Worm (Caenorhabditis elegans) whole organism, L2 larva: ENCODE measurements around the gene H12D21.9.

ENCODE experiments used
- C34F6.9 ChIP-seq: fragments of 150-350 bp; optimal IDR thresholded peaks from 2 replicates; lab custom pipeline; 2014; ENCODE audit warnings: missing biosample characterization, missing genetic modification characterization
- F13H6.1 ChIP-seq: sonication (generic microtip); optimal IDR thresholded peaks from 2 replicates; lab custom pipeline; 2016; ENCODE audit warnings: missing genetic modification characterization, missing compliant biosample characterization
- R02D3.7 ChIP-seq: fragments of 150-350 bp; optimal IDR thresholded peaks from 2 replicates; lab custom pipeline; 2014; ENCODE audit warnings: missing biosample characterization, missing genetic modification characterization
- Y55F3AM.14 ChIP-seq: fragments of 200-800 bp; sonication (Bioruptor generic); optimal IDR thresholded peaks from 2 replicates; lab custom pipeline; 2018; ENCODE audit warnings: mild to moderate bottlenecking, missing genetic modification characterization, missing compliant biosample characterization
- ZK546.5 ChIP-seq: sonication (generic microtip); optimal IDR thresholded peaks from 2 replicates; lab custom pipeline; 2017; ENCODE audit warnings: missing biosample characterization, missing genetic modification characterization
- aly-2 ChIP-seq: fragments of 150-350 bp; optimal IDR thresholded peaks from 2 replicates; lab custom pipeline; 2014; ENCODE audit warnings: missing biosample characterization, missing genetic modification characterization
- ama-1 ChIP-seq: fragments of 150-350 bp; optimal IDR thresholded peaks from 2 replicates; lab custom pipeline; 2018; ENCODE audit warnings: inconsistent platforms
- ceh-16 ChIP-seq: fragments of 150-350 bp; optimal IDR thresholded peaks from 2 replicates; lab custom pipeline; 2014; ENCODE audit warnings: missing biosample characterization, missing genetic modification characterization
- ceh-82 ChIP-seq: fragments of 150-350 bp; optimal IDR thresholded peaks from 2 replicates; lab custom pipeline; 2014; ENCODE audit warnings: missing biosample characterization, missing genetic modification characterization
- crh-2 ChIP-seq: sonication (generic microtip); optimal IDR thresholded peaks from 2 replicates; lab custom pipeline; 2017; ENCODE audit warnings: missing biosample characterization, missing genetic modification characterization
- dmd-4 ChIP-seq: sonication (generic microtip); optimal IDR thresholded peaks from 2 replicates; lab custom pipeline; 2017; ENCODE audit warnings: missing biosample characterization, missing genetic modification characterization
- egl-27 ChIP-seq: sonication (generic microtip); optimal IDR thresholded peaks from 3 replicates; lab custom pipeline; 2017; ENCODE audit warnings: missing biosample characterization, missing genetic modification reagents, missing genetic modification characterization
- elt-3 ChIP-seq: sonication (generic microtip); optimal IDR thresholded peaks from 2 replicates; lab custom pipeline; 2017; ENCODE audit warnings: missing biosample characterization, missing genetic modification characterization
- fos-1 ChIP-seq: fragments of 150-350 bp; optimal IDR thresholded peaks from 2 replicates; lab custom pipeline; 2014; ENCODE audit warnings: missing biosample characterization, missing genetic modification characterization
- lin-11 ChIP-seq: fragments of 150-350 bp; sonication (generic microtip); optimal IDR thresholded peaks from 2 replicates; lab custom pipeline; 2014; ENCODE audit warnings: missing biosample characterization, missing genetic modification characterization, inconsistent platforms, mixed read lengths
- lin-13 ChIP-seq: fragments of 150-350 bp; optimal IDR thresholded peaks from 2 replicates; lab custom pipeline; 2014; ENCODE audit warnings: missing biosample characterization, missing genetic modification reagents, missing genetic modification characterization
- lin-39 ChIP-seq: fragments of 150-350 bp; optimal IDR thresholded peaks from 2 replicates; lab custom pipeline; 2014; ENCODE audit warnings: missing biosample characterization, missing genetic modification reagents, missing genetic modification characterization
- mab-5 ChIP-seq: fragments of 150-350 bp; optimal IDR thresholded peaks from 2 replicates; lab custom pipeline; 2014; ENCODE audit warnings: missing biosample characterization, missing genetic modification characterization
- mdl-1 ChIP-seq, 2 experiments: fragments of 150-350 bp in 1 of 2; sonication (generic microtip) in 1 of 2; optimal IDR thresholded peaks; 2 replicates each; lab custom pipeline; 2017; ENCODE audit warnings: missing biosample characterization in 2 of 2, missing genetic modification characterization in 2 of 2
- nhr-10 ChIP-seq: sonication (generic microtip); optimal IDR thresholded peaks from 2 replicates; lab custom pipeline; 2017; ENCODE audit warnings: missing biosample characterization, missing genetic modification characterization
- nhr-11 ChIP-seq: fragments of 150-350 bp; optimal IDR thresholded peaks from 2 replicates; lab custom pipeline; 2014; ENCODE audit warnings: missing biosample characterization, missing genetic modification characterization
- nhr-12 ChIP-seq: fragments of 150-350 bp; optimal IDR thresholded peaks from 2 replicates; lab custom pipeline; 2014; ENCODE audit warnings: missing biosample characterization, missing genetic modification characterization
- nhr-129 ChIP-seq: fragments of 150-350 bp; optimal IDR thresholded peaks from 2 replicates; lab custom pipeline; 2014; ENCODE audit warnings: missing biosample characterization, missing genetic modification characterization
- nhr-21 ChIP-seq: fragments of 150-350 bp; optimal IDR thresholded peaks from 2 replicates; lab custom pipeline; 2014; ENCODE audit warnings: missing biosample characterization, missing genetic modification characterization
- nhr-23 ChIP-seq: fragments of 150-350 bp; optimal IDR thresholded peaks from 2 replicates; lab custom pipeline; 2014; ENCODE audit warnings: missing biosample characterization, missing genetic modification reagents, missing genetic modification characterization
- nhr-237 ChIP-seq: fragments of 150-350 bp; optimal IDR thresholded peaks from 2 replicates; lab custom pipeline; 2014; ENCODE audit warnings: missing biosample characterization, missing genetic modification characterization
- nhr-25 ChIP-seq: fragments of 150-350 bp; sonication (generic microtip); optimal IDR thresholded peaks from 3 replicates; lab custom pipeline; 2014; ENCODE audit warnings: missing biosample characterization, missing genetic modification characterization
- nhr-6 ChIP-seq: fragments of 150-350 bp; optimal IDR thresholded peaks from 2 replicates; lab custom pipeline; 2014; ENCODE audit warnings: missing biosample characterization, missing genetic modification characterization
- nhr-77 ChIP-seq: fragments of 150-350 bp; optimal IDR thresholded peaks from 2 replicates; lab custom pipeline; 2014; ENCODE audit warnings: missing biosample characterization, missing genetic modification characterization
- skn-1 ChIP-seq: sonication (generic microtip); optimal IDR thresholded peaks from 2 replicates; lab custom pipeline; 2017; ENCODE audit warnings: missing biosample characterization, missing genetic modification characterization
- sma-3 ChIP-seq: sonication (generic microtip); optimal IDR thresholded peaks from 2 replicates; lab custom pipeline; 2016; ENCODE audit warnings: missing genetic modification reagents, missing genetic modification characterization, missing compliant biosample characterization
- sma-9 ChIP-seq, 2 experiments: fragments of 150-350 bp in 1 of 2; sonication (generic microtip) in 1 of 2; optimal IDR thresholded peaks; 2 replicates each; lab custom pipeline; 2014 to 2016; ENCODE audit warnings: missing genetic modification characterization in 2 of 2, mild to moderate bottlenecking in 1 of 2, missing biosample characterization in 1 of 2, missing compliant biosample characterization in 1 of 2, missing genetic modification reagents in 1 of 2, moderate library complexity in 1 of 2
- snpc-4 ChIP-seq: fragments of 150-350 bp; optimal IDR thresholded peaks from 2 replicates; lab custom pipeline; 2014; ENCODE audit warnings: missing biosample characterization, missing genetic modification characterization
- unc-39 ChIP-seq: fragments of 150-350 bp; optimal IDR thresholded peaks from 2 replicates; lab custom pipeline; 2014; ENCODE audit warnings: missing biosample characterization, missing genetic modification characterization
- unc-55 ChIP-seq: fragments of 150-350 bp; sonication (generic microtip); optimal IDR thresholded peaks from 3 replicates; lab custom pipeline; 2014; ENCODE audit warnings: missing biosample characterization, missing genetic modification reagents, missing genetic modification characterization
- unc-62 ChIP-seq: fragments of 150-350 bp; optimal IDR thresholded peaks from 2 replicates; lab custom pipeline; 2014; ENCODE audit warnings: missing biosample characterization, missing genetic modification reagents, missing genetic modification characterization
- zag-1 ChIP-seq: fragments of 150-350 bp; optimal IDR thresholded peaks from 2 replicates; lab custom pipeline; 2014; ENCODE audit warnings: missing biosample characterization, missing genetic modification characterization
- ztf-1 ChIP-seq: fragments of 200-800 bp; sonication (Bioruptor generic); conservative IDR thresholded peaks from 2 replicates; pipeline ENCODE4 v1.3.6; 2022; ENCODE audit warnings: missing genetic modification characterization, missing compliant biosample characterization
- ztf-11 ChIP-seq: sonication (generic microtip); optimal IDR thresholded peaks from 2 replicates; lab custom pipeline; 2017; ENCODE audit warnings: missing biosample characterization, missing genetic modification characterization
- ztf-4 ChIP-seq: fragments of 150-350 bp; optimal IDR thresholded peaks from 2 replicates; lab custom pipeline; 2014; ENCODE audit warnings: missing biosample characterization, missing genetic modification characterization

Gene H12D21.9

ce11 chrV:14921509-14921908, 12.2 kb upstream of the H12D21.9 start, which contains the start of gene zmp-4:
TSS of gene zmp-4 (minus strand) at chrV:14921609.
- TF ChIP-seq ceh-82 = no peak
- no peak for TF ChIP-seq snpc-4 (tag; lab: Kevin White, UChicago)
- no peak for TF ChIP-seq aly-2 (tag; lab: Kevin White, UChicago)
- TF ChIP-seq lin-13 (GFP tag; lab: Kevin White, UChicago) = no peak
- no peak for TF ChIP-seq elt-3 (tag; lab: Kevin White, UChicago)
- no peak for TF ChIP-seq ztf-11
- no peak for TF ChIP-seq sma-3 (GFP tag; lab: Kevin White, UChicago)
- no peak for TF ChIP-seq C34F6.9 (tag; lab: Kevin White, UChicago)
- no peak for TF ChIP-seq lin-39
- TF ChIP-seq mab-5 = no peak
- no peak for TF ChIP-seq nhr-129
- no peak for TF ChIP-seq ZK546.5
- TF ChIP-seq nhr-6 (tag; lab: Kevin White, UChicago) = no peak
- TF ChIP-seq ztf-4 (tag; lab: Kevin White, UChicago) = no peak
- TF ChIP-seq sma-9 (GFP tag; optimal IDR thresholded peaks at IDR 0.05; lab: Kevin White, UChicago) = no peak
- TF ChIP-seq sma-9 (tag; optimal IDR thresholded peaks at IDR 0.05; lab: Kevin White, UChicago) = no peak
- no peak for TF ChIP-seq unc-39 (tag; lab: Kevin White, UChicago)
- TF ChIP-seq skn-1 = no peak

ce11 chrV:14915599-14915998, 6.3 kb upstream of the H12D21.9 start, which contains the start of gene H12D21.11:
TSS of gene H12D21.11 (plus strand) at chrV:14915899.
- no peak for TF ChIP-seq nhr-12 (tag; lab: Kevin White, UChicago)
- no peak for TF ChIP-seq ceh-16 (tag; lab: Kevin White, UChicago)
- TF ChIP-seq elt-3 (tag; lab: Kevin White, UChicago) = no peak
- no peak for TF ChIP-seq egl-27 (tag; lab: Kevin White, UChicago)
- TF ChIP-seq, all 48 proteins: peak for 0

- TF ChIP-seq nhr-21 (tag; lab: Kevin White, UChicago) (no peak), unc-62 (GFP tag; lab: Kevin White, UChicago) (no peak), nhr-11 (no peak), nhr-129 (no peak), F13H6.1 (tag; lab: Kevin White, UChicago) (no peak), snpc-4 (tag; lab: Kevin White, UChicago) (no peak), ama-1 (lab: Kevin White, UChicago) (no peak)
Observed at ce11 chrV:14910758-14911157, 1.5 kb upstream of the H12D21.9 start.

DNA sequence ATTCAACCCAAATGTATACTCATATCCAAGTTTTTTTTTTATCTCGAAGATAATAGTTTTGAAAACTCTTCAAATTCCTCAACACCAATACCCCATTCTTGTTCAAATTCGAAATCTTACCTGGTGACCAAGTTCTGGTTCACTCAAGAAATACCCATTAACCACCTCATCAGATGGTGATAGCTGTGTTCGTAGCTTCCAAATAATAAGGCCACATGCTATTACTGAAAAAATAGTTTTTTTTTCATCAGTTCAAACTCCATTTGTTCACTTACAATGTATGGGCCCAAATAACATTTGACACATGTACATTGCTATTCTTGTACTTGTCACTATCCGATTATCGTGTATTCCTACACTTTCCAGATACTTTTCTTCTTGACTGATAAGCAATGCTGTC, 1.8 kb downstream of the H12D21.9 start:
- TF ChIP-seq lin-11 (tag; lab: Kevin White, UChicago) (no peak), nhr-10 (tag; lab: Kevin White, UChicago) (no peak), ama-1 (lab: Kevin White, UChicago) (no peak), fos-1 (no peak), ZK546.5 (no peak), ztf-4 (tag; lab: Kevin White, UChicago) (no peak), nhr-237 (no peak), mdl-1 (tag; optimal IDR thresholded peaks at IDR 0.05; lab: Kevin White, UChicago) (no peak), dmd-4 (tag; lab: Kevin White, UChicago) (no peak), aly-2 (tag; lab: Kevin White, UChicago) (no peak), crh-2 (tag; lab: Kevin White, UChicago) (no peak), nhr-23 (no peak), nhr-25 (tag; lab: Kevin White, UChicago) (no peak), lin-39 (no peak), unc-55 (GFP tag; lab: Kevin White, UChicago) (no peak), Y55F3AM.14 (GFP tag; lab: Kevin White, UChicago) (no peak), sma-9 (GFP tag; optimal IDR thresholded peaks at IDR 0.05; lab: Kevin White, UChicago) (no peak), sma-9 (tag; optimal IDR thresholded peaks at IDR 0.05; lab: Kevin White, UChicago) (no peak), nhr-129 (no peak)

ce11 chrV:14900905-14901304, 8.4 kb downstream of the H12D21.9 start:
- TF ChIP-seq nhr-25 (tag; lab: Kevin White, UChicago) (no peak), nhr-237 (no peak), snpc-4 (tag; lab: Kevin White, UChicago) (no peak), ceh-16 (tag; lab: Kevin White, UChicago) (no peak), lin-39 (no peak), nhr-6 (tag; lab: Kevin White, UChicago) (no peak), nhr-21 (tag; lab: Kevin White, UChicago) (no peak), zag-1 (no peak), F13H6.1 (tag; lab: Kevin White, UChicago) (no peak), dmd-4 (tag; lab: Kevin White, UChicago) (no peak), nhr-129 (no peak), ZK546.5 (no peak), ama-1 (lab: Kevin White, UChicago) (no peak), ztf-4 (tag; lab: Kevin White, UChicago) (no peak), nhr-77 (tag; lab: Kevin White, UChicago) (no peak), ztf-11 (no peak), ztf-1 (no peak), R02D3.7 (tag; lab: Kevin White, UChicago) (no peak), fos-1 (no peak)
- TF ChIP-seq, all 48 proteins: peak for 0
